Worm (Caenorhabditis elegans) whole organism, midembryonic: ENCODE measurements around the gene fust-1.

Experiments used
- T22C8.4 ChIP-seq: fragments of 200-800 bp; sonication (Bioruptor generic); IDR thresholded peaks from 2 replicates; pipeline ENCODE4 v1.3.6; 2022; ENCODE audit warnings: missing genetic modification characterization, missing compliant biosample characterization
- cog-1 ChIP-seq: sonication (generic microtip); optimal IDR thresholded peaks from 2 replicates; lab custom pipeline; 2016; ENCODE audit warnings: missing genetic modification characterization, missing compliant biosample characterization
- flt-1 ChIP-seq: fragments of 200-800 bp; sonication (Bioruptor generic); IDR thresholded peaks from 2 replicates; pipeline ENCODE4 v1.3.6; 2022; ENCODE audit warnings: missing genetic modification characterization, missing compliant biosample characterization
- klf-2 ChIP-seq: fragments of 200-800 bp; sonication (Bioruptor generic); conservative IDR thresholded peaks from 2 replicates; pipeline ENCODE4 v1.3.6; 2022; ENCODE audit warnings: missing genetic modification reagents, missing genetic modification characterization, missing compliant biosample characterization
- med-1 ChIP-seq: sonication (generic microtip); optimal IDR thresholded peaks from 2 replicates; lab custom pipeline; 2017; ENCODE audit warnings: missing genetic modification characterization, mild to moderate bottlenecking, missing compliant biosample characterization, antibody characterized with exemption, missing genetic modification reagents; ENCODE audit not compliant: insufficient read depth
- ref-1 ChIP-seq: fragments of 200-800 bp; sonication (Bioruptor generic); conservative IDR thresholded peaks from 2 replicates; pipeline ENCODE4 v1.3.6; 2022; ENCODE audit warnings: missing genetic modification reagents, missing genetic modification characterization, missing compliant biosample characterization
- tab-1 ChIP-seq: fragments of 200-800 bp; sonication (Bioruptor generic); IDR thresholded peaks from 2 replicates; pipeline ENCODE4 v1.3.6; 2022; ENCODE audit warnings: missing genetic modification characterization, missing compliant biosample characterization
- ztf-23 ChIP-seq: fragments of 200-800 bp; sonication (Bioruptor generic); IDR thresholded peaks from 2 replicates; pipeline ENCODE4 v1.3.6; 2022; ENCODE audit warnings: missing genetic modification reagents, missing genetic modification characterization, missing compliant biosample characterization
- ztf-29 ChIP-seq: fragments of 200-800 bp; sonication (Bioruptor generic); IDR thresholded peaks from 2 replicates; pipeline ENCODE4 v1.3.6; 2022; ENCODE audit warnings: missing genetic modification reagents, missing genetic modification characterization, missing compliant biosample characterization

fust-1 gene

ce11 chrII:7151969-7152631 lies at the start of gene fust-1:
Gene fust-1 (plus strand): TSS chrII:7152581.
- TF ChIP-seq flt-1 (GFP tag; lab: Robert Waterston, UW) (peak; percentile 84), ztf-23 (GFP tag; lab: Robert Waterston, UW) (peak; percentile 87), klf-2 (GFP tag; lab: Robert Waterston, UW) (peak; percentile 69; the same call in 1 of the 2 replicates), T22C8.4 (GFP tag; lab: Robert Waterston, UW) (no peak), med-1 (peak; percentile 56), ztf-29 (GFP tag; lab: Robert Waterston, UW) (no peak), ref-1 (GFP tag; lab: Robert Waterston, UW) (no peak), cog-1 (peak; percentile 94), tab-1 (GFP tag; lab: Robert Waterston, UW) (peak; percentile 72; the same call in 1 of the 2 replicates)

- TF ChIP-seq ref-1 (GFP tag; lab: Robert Waterston, UW) (no peak), flt-1 (GFP tag; lab: Robert Waterston, UW) (no peak), ztf-29 (GFP tag; lab: Robert Waterston, UW) (no peak)
These were observed 49.3 kb upstream of the fust-1 start for ce11 chrII:7103111-7103510.

- TF ChIP-seq ref-1 (GFP tag; lab: Robert Waterston, UW) (no peak), ztf-23 (GFP tag; lab: Robert Waterston, UW) (peak; percentile 57; the same call in 1 of the 2 replicates), klf-2 (GFP tag; lab: Robert Waterston, UW) (no peak), flt-1 (GFP tag; lab: Robert Waterston, UW) (0 out of 2 replicates have a peak, but pooled peaks have one; percentile 32)
These were observed 47.4 kb upstream of the fust-1 start, which contains the start of the genes farl-11 and rpl-33 for ce11 chrII:7104794-7105613. Gene farl-11 (minus strand): TSS chrII:7105035. Gene rpl-33 (plus strand): TSS chrII:7105563.

- TF ChIP-seq med-1 (no peak), ztf-29 (GFP tag; lab: Robert Waterston, UW) (no peak)
These were observed 46.1 kb upstream of the fust-1 start for ce11 chrII:7106313-7106712.

- TF ChIP-seq klf-2 (GFP tag; lab: Robert Waterston, UW) (no peak), ztf-23 (GFP tag; lab: Robert Waterston, UW) (no peak), cog-1 (no peak), T22C8.4 (GFP tag; lab: Robert Waterston, UW) (no peak), ztf-29 (GFP tag; lab: Robert Waterston, UW) (no peak), tab-1 (GFP tag; lab: Robert Waterston, UW) (no peak), flt-1 (GFP tag; lab: Robert Waterston, UW) (no peak), med-1 (no peak), ref-1 (GFP tag; lab: Robert Waterston, UW) (no peak)
These were observed 42.4 kb upstream of the fust-1 start, which contains the start of gene F10E7.9 for ce11 chrII:7109956-7110355. Gene F10E7.9 (minus strand): TSS chrII:7110056.

- no peak for TF ChIP-seq med-1
- TF ChIP-seq cog-1, result no peak
- no peak for TF ChIP-seq ref-1 (GFP tag; lab: Robert Waterston, UW)
- no peak for TF ChIP-seq klf-2 (GFP tag; lab: Robert Waterston, UW)
- no peak for TF ChIP-seq ztf-23 (GFP tag; lab: Robert Waterston, UW)
- TF ChIP-seq flt-1 (GFP tag; lab: Robert Waterston, UW), result no peak
- no peak for TF ChIP-seq T22C8.4 (GFP tag; lab: Robert Waterston, UW)
- no peak for TF ChIP-seq ztf-29 (GFP tag; lab: Robert Waterston, UW)
- TF ChIP-seq tab-1 (GFP tag; lab: Robert Waterston, UW), result no peak
These were observed 41.2 kb upstream of the fust-1 start for ce11 chrII:7111012-7111656.

ce11 chrII:7111657-7112049 lies 40.7 kb upstream of the fust-1 start, which contains the start of gene F10E7.5:
Gene F10E7.5 (plus strand): TSS chrII:7111978.
- peak; percentile 35 for TF ChIP-seq cog-1
- no peak for TF ChIP-seq ztf-29 (GFP tag; lab: Robert Waterston, UW)

- TF ChIP-seq ztf-29 (GFP tag; lab: Robert Waterston, UW) (no peak), ref-1 (GFP tag; lab: Robert Waterston, UW) (no peak), tab-1 (GFP tag; lab: Robert Waterston, UW) (no peak), med-1 (no peak), cog-1 (no peak), ztf-23 (GFP tag; lab: Robert Waterston, UW) (no peak), T22C8.4 (GFP tag; lab: Robert Waterston, UW) (no peak), flt-1 (GFP tag; lab: Robert Waterston, UW) (no peak), klf-2 (GFP tag; lab: Robert Waterston, UW) (no peak)
These were observed 39.6 kb upstream of the fust-1 start, which contains the start of gene F10E7.6 for ce11 chrII:7112780-7113179. Gene F10E7.6 (plus strand): TSS chrII:7113080.

ce11 chrII:7115638-7116037 lies 36.7 kb upstream of the fust-1 start, which contains the start of gene cutl-5:
Gene cutl-5 (minus strand): TSS chrII:7115906.
- TF ChIP-seq klf-2 (GFP tag; lab: Robert Waterston, UW), result no peak
- TF ChIP-seq cog-1, result no peak
- TF ChIP-seq T22C8.4 (GFP tag; lab: Robert Waterston, UW), result no peak
- TF ChIP-seq ref-1 (GFP tag; lab: Robert Waterston, UW), result no peak
- TF ChIP-seq tab-1 (GFP tag; lab: Robert Waterston, UW), result no peak
- no peak for TF ChIP-seq ztf-29 (GFP tag; lab: Robert Waterston, UW)
- no peak for TF ChIP-seq med-1
- no peak for TF ChIP-seq ztf-23 (GFP tag; lab: Robert Waterston, UW)
- no peak for TF ChIP-seq flt-1 (GFP tag; lab: Robert Waterston, UW)
